Worm (Caenorhabditis elegans) whole organism, midembryonic: ENCODE results near the gene ZK829.9.

Experiments used
- T22C8.4 ChIP-seq: fragments of 200-800 bp; sonication (Bioruptor generic); IDR thresholded peaks from 2 replicates; pipeline ENCODE4 v1.3.6; 2022; ENCODE audit warnings: missing genetic modification characterization, missing compliant biosample characterization
- cog-1 ChIP-seq: sonication (generic microtip); optimal IDR thresholded peaks from 2 replicates; lab custom pipeline; 2016; ENCODE audit warnings: missing genetic modification characterization, missing compliant biosample characterization
- flt-1 ChIP-seq: fragments of 200-800 bp; sonication (Bioruptor generic); IDR thresholded peaks from 2 replicates; pipeline ENCODE4 v1.3.6; 2022; ENCODE audit warnings: missing genetic modification characterization, missing compliant biosample characterization
- klf-2 ChIP-seq: fragments of 200-800 bp; sonication (Bioruptor generic); conservative IDR thresholded peaks from 2 replicates; pipeline ENCODE4 v1.3.6; 2022; ENCODE audit warnings: missing genetic modification reagents, missing genetic modification characterization, missing compliant biosample characterization
- ztf-23 ChIP-seq: fragments of 200-800 bp; sonication (Bioruptor generic); IDR thresholded peaks from 2 replicates; pipeline ENCODE4 v1.3.6; 2022; ENCODE audit warnings: missing genetic modification reagents, missing genetic modification characterization, missing compliant biosample characterization
- ztf-29 ChIP-seq: fragments of 200-800 bp; sonication (Bioruptor generic); IDR thresholded peaks from 2 replicates; pipeline ENCODE4 v1.3.6; 2022; ENCODE audit warnings: missing genetic modification reagents, missing genetic modification characterization, missing compliant biosample characterization

DNA sequence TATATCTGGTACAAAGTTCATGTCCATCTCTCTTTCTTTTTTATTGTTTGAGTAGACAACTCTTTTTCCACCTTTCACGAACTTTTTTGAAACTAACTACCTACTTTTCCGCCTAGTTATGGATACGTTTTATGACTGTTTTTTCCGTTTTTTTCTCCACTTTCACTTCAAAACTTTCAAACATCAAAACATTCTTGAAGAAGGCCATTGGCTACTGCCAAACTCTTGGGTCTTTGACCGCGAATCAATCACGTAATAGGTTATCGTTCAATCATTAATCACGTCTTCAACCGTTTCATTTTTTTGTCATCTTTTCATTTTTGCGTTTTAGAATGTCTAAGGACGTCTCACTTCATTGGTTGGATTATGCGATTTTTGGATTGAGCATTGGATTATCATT, 33.2 kb upstream of the ZK829.9 start, which contains the start of gene slc-5A12:
- TF ChIP-seq klf-2 (GFP tag; lab: Robert Waterston, UW) (no peak), flt-1 (GFP tag; lab: Robert Waterston, UW) (no peak), cog-1 (no peak), ztf-29 (GFP tag; lab: Robert Waterston, UW) (no peak), ztf-23 (no peak), T22C8.4 (GFP tag; lab: Robert Waterston, UW) (no peak)
